Worm (Caenorhabditis elegans) whole organism, midembryonic: ENCODE results near the gene F18E9.3.

Experiments
- cog-1 ChIP-seq: sonication (generic microtip); optimal IDR thresholded peaks from 2 replicates; lab custom pipeline; 2016; ENCODE audit warnings: missing genetic modification characterization, missing compliant biosample characterization
- flt-1 ChIP-seq: fragments of 200-800 bp; sonication (Bioruptor generic); IDR thresholded peaks from 2 replicates; pipeline ENCODE4 v1.3.6; 2022; ENCODE audit warnings: missing genetic modification characterization, missing compliant biosample characterization
- klf-2 ChIP-seq: fragments of 200-800 bp; sonication (Bioruptor generic); conservative IDR thresholded peaks from 2 replicates; pipeline ENCODE4 v1.3.6; 2022; ENCODE audit warnings: missing genetic modification reagents, missing genetic modification characterization, missing compliant biosample characterization
- med-1 ChIP-seq: sonication (generic microtip); optimal IDR thresholded peaks from 2 replicates; lab custom pipeline; 2017; ENCODE audit warnings: missing genetic modification characterization, mild to moderate bottlenecking, missing compliant biosample characterization, antibody characterized with exemption, missing genetic modification reagents; ENCODE audit not compliant: insufficient read depth
- ref-1 ChIP-seq: fragments of 200-800 bp; sonication (Bioruptor generic); conservative IDR thresholded peaks from 2 replicates; pipeline ENCODE4 v1.3.6; 2022; ENCODE audit warnings: missing genetic modification reagents, missing genetic modification characterization, missing compliant biosample characterization
- tab-1 ChIP-seq: fragments of 200-800 bp; sonication (Bioruptor generic); IDR thresholded peaks from 2 replicates; pipeline ENCODE4 v1.3.6; 2022; ENCODE audit warnings: missing genetic modification characterization, missing compliant biosample characterization
- ztf-29 ChIP-seq: fragments of 200-800 bp; sonication (Bioruptor generic); IDR thresholded peaks from 2 replicates; pipeline ENCODE4 v1.3.6; 2022; ENCODE audit warnings: missing genetic modification reagents, missing genetic modification characterization, missing compliant biosample characterization

DNA sequence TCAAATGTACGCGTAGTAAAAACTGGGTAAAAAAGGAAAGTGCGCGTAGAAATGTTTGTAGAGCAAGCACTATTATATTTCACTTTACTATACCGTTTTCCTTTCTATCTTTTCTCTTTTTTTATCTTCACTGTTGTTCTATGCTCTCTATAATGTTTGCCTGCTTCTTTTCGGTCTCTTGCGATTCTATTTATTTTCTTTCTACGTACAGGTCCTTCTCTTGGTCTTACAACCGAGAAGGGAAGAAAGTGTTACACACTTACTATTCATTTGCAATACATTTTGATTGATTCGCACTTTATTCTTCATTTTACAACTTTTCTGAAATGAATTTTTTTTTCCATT, 21.5 kb upstream of the F18E9.3 start:
- TF ChIP-seq flt-1 (GFP tag; lab: Robert Waterston, UW) (no peak), med-1 (GFP tag; lab: Kevin White, UChicago) (no peak), klf-2 (GFP tag; lab: Robert Waterston, UW) (no peak), ztf-29 (GFP tag; lab: Robert Waterston, UW) (no peak), ref-1 (no peak), tab-1 (GFP tag; lab: Robert Waterston, UW) (no peak), cog-1 (tag; lab: Kevin White, UChicago) (no peak)
